Fruit fly (Drosophila melanogaster) whole organism, embryonic: ENCODE data around the gene CG5853.

ENCODE experiments used
- Abd-B ChIP-seq: fragments of 200-800 bp; sonication (Bioruptor generic); optimal IDR thresholded peaks from 2 replicates; lab custom pipeline; 2018; ENCODE audit warnings: missing biosample characterization, mild to moderate bottlenecking, missing genetic modification characterization, moderate library complexity
- Atf3 ChIP-seq: fragments of 200-800 bp; sonication (Bioruptor generic); optimal IDR thresholded peaks from 3 replicates; lab custom pipeline; 2016; ENCODE audit warnings: missing biosample characterization, missing genetic modification characterization
- CG11398 ChIP-seq: fragments of 200-800 bp; sonication (Bioruptor generic); optimal IDR thresholded peaks from 2 replicates; lab custom pipeline; 2016; ENCODE audit warnings: missing biosample characterization, missing genetic modification characterization
- CG1233 ChIP-seq: fragments of 200-800 bp; sonication (Bioruptor generic); optimal IDR thresholded peaks from 4 replicates; lab custom pipeline; 2018; ENCODE audit warnings: missing biosample characterization, mild to moderate bottlenecking, missing genetic modification characterization
- CG13775 ChIP-seq: fragments of 200-800 bp; sonication (Bioruptor generic); optimal IDR thresholded peaks from 3 replicates; lab custom pipeline; 2017; ENCODE audit warnings: missing biosample characterization, mild to moderate bottlenecking, missing genetic modification characterization
- CG14860 ChIP-seq: fragments of 200-800 bp; sonication (Bioruptor generic); IDR thresholded peaks from 3 replicates; pipeline ENCODE4 v1.3.6; 2022; ENCODE audit warnings: missing biosample characterization, missing genetic modification characterization; ENCODE audit not compliant: partially characterized antibody
- CG15696 ChIP-seq: fragments of 200-800 bp; sonication (Bioruptor generic); optimal IDR thresholded peaks from 2 replicates; lab custom pipeline; 2019; ENCODE audit warnings: missing biosample characterization, mild to moderate bottlenecking, missing genetic modification characterization, moderate library complexity
- CG16813 ChIP-seq: fragments of 200-800 bp; sonication (Bioruptor generic); IDR thresholded peaks from 3 replicates; pipeline ENCODE4 v1.3.6; 2022; ENCODE audit warnings: missing biosample characterization, missing genetic modification characterization; ENCODE audit not compliant: partially characterized antibody
- CG17612 ChIP-seq: fragments of 200-800 bp; sonication (Bioruptor generic); IDR thresholded peaks from 2 replicates; pipeline ENCODE4 v1.3.6; 2022; ENCODE audit warnings: missing biosample characterization, missing genetic modification characterization
- CG2678 ChIP-seq: fragments of 200-800 bp; sonication (Bioruptor generic); optimal IDR thresholded peaks from 3 replicates; lab custom pipeline; 2019; ENCODE audit warnings: missing biosample characterization, mild to moderate bottlenecking, missing genetic modification characterization, moderate library complexity
- CG34376 ChIP-seq: fragments of 200-800 bp; sonication (Bioruptor generic); optimal IDR thresholded peaks from 2 replicates; lab custom pipeline; 2018; ENCODE audit warnings: missing biosample characterization, mild to moderate bottlenecking, missing genetic modification characterization
- CG4404 ChIP-seq: fragments of 200-800 bp; sonication (Bioruptor generic); IDR thresholded peaks from 2 replicates; pipeline ENCODE4 v1.3.6; 2022; ENCODE audit warnings: missing biosample characterization, missing genetic modification characterization
- CG4854 ChIP-seq: fragments of 200-800 bp; sonication (Bioruptor generic); optimal IDR thresholded peaks from 2 replicates; lab custom pipeline; 2016; ENCODE audit warnings: missing biosample characterization, missing genetic modification characterization, inconsistent platforms
- CG6683 ChIP-seq: fragments of 200-800 bp; sonication (Bioruptor generic); optimal IDR thresholded peaks from 2 replicates; lab custom pipeline; 2017; ENCODE audit warnings: missing biosample characterization, mild to moderate bottlenecking, missing genetic modification characterization, missing genetic modification reagents
- CTCF ChIP-seq: fragments of 200-800 bp; sonication (Bioruptor generic); optimal IDR thresholded peaks from 2 replicates; lab custom pipeline; 2017; ENCODE audit warnings: missing biosample characterization, mild to moderate bottlenecking, missing genetic modification characterization, moderate library complexity
- Camta ChIP-seq: fragments of 200-800 bp; sonication (Bioruptor generic); optimal IDR thresholded peaks from 2 replicates; lab custom pipeline; 2016; ENCODE audit warnings: missing biosample characterization, missing genetic modification characterization
- CrebB ChIP-seq: fragments of 200-800 bp; sonication (Bioruptor generic); optimal IDR thresholded peaks from 3 replicates; lab custom pipeline; 2018; ENCODE audit warnings: missing biosample characterization, mild to moderate bottlenecking, missing genetic modification characterization
- Doc3 ChIP-seq: fragments of 200-800 bp; sonication (Bioruptor generic); IDR thresholded peaks from 3 replicates; pipeline ENCODE4 v1.3.6; 2022; ENCODE audit warnings: missing biosample characterization, missing genetic modification characterization; ENCODE audit not compliant: partially characterized antibody
- Drgx ChIP-seq: fragments of 200-800 bp; sonication (Bioruptor generic); IDR thresholded peaks from 2 replicates; pipeline ENCODE4 v1.3.6; 2022; ENCODE audit warnings: missing biosample characterization, missing genetic modification characterization
- Ets65A ChIP-seq: fragments of 200-800 bp; sonication (Bioruptor generic); peaks from one replicate; lab custom pipeline; 2016; ENCODE audit warnings: missing biosample characterization, missing genetic modification characterization
- Ets97D ChIP-seq: fragments of 200-800 bp; sonication (Bioruptor generic); optimal IDR thresholded peaks from 3 replicates; lab custom pipeline; 2016; ENCODE audit warnings: missing biosample characterization, missing genetic modification characterization
- Hr39 ChIP-seq: fragments of >200 bp; optimal IDR thresholded peaks from 2 replicates; lab custom pipeline; 2017
- Meics ChIP-seq: fragments of 200-800 bp; sonication (Bioruptor generic); optimal IDR thresholded peaks from 2 replicates; lab custom pipeline; 2017; ENCODE audit warnings: missing biosample characterization, mild to moderate bottlenecking, missing genetic modification characterization
- NFAT ChIP-seq: fragments of 200-800 bp; sonication (Bioruptor generic); IDR thresholded peaks from 2 replicates; pipeline ENCODE4 v1.3.6; 2022; ENCODE audit warnings: missing biosample characterization, missing genetic modification characterization
- Oaz ChIP-seq: fragments of 200-800 bp; sonication (Bioruptor generic); IDR thresholded peaks from 2 replicates; pipeline ENCODE4 v1.3.6; 2022; ENCODE audit warnings: missing biosample characterization, missing genetic modification characterization
- PHDP ChIP-seq: fragments of 200-800 bp; sonication (Bioruptor generic); optimal IDR thresholded peaks from 3 replicates; lab custom pipeline; 2018; ENCODE audit warnings: missing biosample characterization, mild to moderate bottlenecking, missing genetic modification characterization, moderate library complexity
- Six4 ChIP-seq: fragments of 200-800 bp; sonication (Bioruptor generic); optimal IDR thresholded peaks from 2 replicates; lab custom pipeline; 2016; ENCODE audit warnings: missing biosample characterization, missing genetic modification characterization
- TFAM ChIP-seq: fragments of 200-800 bp; sonication (Bioruptor generic); optimal IDR thresholded peaks from 2 replicates; lab custom pipeline; 2017; ENCODE audit warnings: missing biosample characterization, missing genetic modification characterization, inconsistent platforms
- Trl ChIP-seq, 3 experiments: fragments of >200 bp in 2 of 3; fragments of 200-800 bp in 1 of 3; sonication (Bioruptor generic) in 1 of 3; optimal IDR thresholded peaks; 2 replicates in 1 of 3; 3 replicates in 2 of 3; lab custom pipeline; 2016 to 2017; ENCODE audit warnings: missing biosample characterization in 1 of 3, missing genetic modification characterization in 1 of 3
- ab ChIP-seq: fragments of 200-800 bp; sonication (Bioruptor generic); optimal IDR thresholded peaks from 2 replicates; lab custom pipeline; 2016; ENCODE audit warnings: missing biosample characterization, missing genetic modification characterization
- btn ChIP-seq: fragments of 200-800 bp; sonication (Bioruptor generic); optimal IDR thresholded peaks from 2 replicates; lab custom pipeline; 2016; ENCODE audit warnings: missing biosample characterization, missing genetic modification characterization
- chm ChIP-seq: fragments of 200-800 bp; sonication (Bioruptor generic); IDR thresholded peaks from 2 replicates; pipeline ENCODE4 v1.3.6; 2022; ENCODE audit warnings: missing biosample characterization, missing genetic modification characterization
- cwo ChIP-seq: fragments of 200-800 bp; sonication (Bioruptor generic); optimal IDR thresholded peaks from 3 replicates; lab custom pipeline; 2017; ENCODE audit warnings: missing biosample characterization, missing genetic modification characterization, mild to moderate bottlenecking, moderate library complexity, missing genetic modification reagents
- gro ChIP-seq: fragments of 200-800 bp; sonication (Bioruptor generic); optimal IDR thresholded peaks from 2 replicates; lab custom pipeline; 2016; ENCODE audit warnings: missing biosample characterization, missing genetic modification characterization
- hkb ChIP-seq, 2 experiments: fragments of 200-800 bp in 1 of 2; fragments of >200 bp in 1 of 2; sonication (Bioruptor generic) in 1 of 2; IDR thresholded peaks in 1 of 2; optimal IDR thresholded peaks in 1 of 2; 2 replicates each; pipeline versions ENCODE4 v1.3.6 to Lab custom; 2017 to 2022; ENCODE audit warnings: missing biosample characterization in 1 of 2, missing genetic modification characterization in 1 of 2
- lbe ChIP-seq: fragments of 200-800 bp; sonication (Bioruptor generic); optimal IDR thresholded peaks from 2 replicates; lab custom pipeline; 2016; ENCODE audit warnings: missing biosample characterization, mild to moderate bottlenecking, missing genetic modification characterization
- luna ChIP-seq: fragments of 200-800 bp; sonication (Bioruptor generic); optimal IDR thresholded peaks from 2 replicates; lab custom pipeline; 2016; ENCODE audit warnings: missing biosample characterization, missing genetic modification characterization
- p53 ChIP-seq: fragments of 200-800 bp; sonication (Bioruptor generic); optimal IDR thresholded peaks from 2 replicates; lab custom pipeline; 2016; ENCODE audit warnings: missing biosample characterization, missing genetic modification characterization
- pfk ChIP-seq: fragments of 200-800 bp; sonication (Bioruptor generic); optimal IDR thresholded peaks from 2 replicates; lab custom pipeline; 2018; ENCODE audit warnings: missing biosample characterization, mild to moderate bottlenecking, missing genetic modification characterization, moderate library complexity
- ro ChIP-seq: fragments of 200-800 bp; sonication (Bioruptor generic); IDR thresholded peaks from 2 replicates; pipeline ENCODE4 v1.3.6; 2022; ENCODE audit warnings: missing biosample characterization, missing genetic modification characterization
- row ChIP-seq: fragments of 200-800 bp; sonication (Bioruptor generic); IDR thresholded peaks from 3 replicates; pipeline ENCODE4 v1.3.6; 2022; ENCODE audit warnings: missing biosample characterization, missing genetic modification characterization
- schlank ChIP-seq: fragments of 200-800 bp; sonication (Bioruptor generic); optimal IDR thresholded peaks from 2 replicates; lab custom pipeline; 2018; ENCODE audit warnings: missing biosample characterization, mild to moderate bottlenecking, missing genetic modification characterization
- seq ChIP-seq: fragments of 200-800 bp; sonication (Bioruptor generic); IDR thresholded peaks from 2 replicates; pipeline ENCODE4 v1.3.6; 2022; ENCODE audit warnings: missing biosample characterization, missing genetic modification characterization
- sob ChIP-seq: fragments of 200-800 bp; sonication (Bioruptor generic); IDR thresholded peaks from 2 replicates; pipeline ENCODE4 v1.3.6; 2022; ENCODE audit warnings: missing biosample characterization, missing genetic modification characterization
- stc ChIP-seq: fragments of 200-800 bp; sonication (Bioruptor generic); IDR thresholded peaks from 2 replicates; pipeline ENCODE4 v1.3.6; 2022; ENCODE audit warnings: missing biosample characterization, missing genetic modification characterization
- stwl ChIP-seq: fragments of 200-800 bp; sonication (Bioruptor generic); optimal IDR thresholded peaks from 3 replicates; lab custom pipeline; 2018; ENCODE audit warnings: missing biosample characterization, mild to moderate bottlenecking, missing genetic modification characterization, moderate library complexity
- tio ChIP-seq: fragments of 200-800 bp; sonication (Bioruptor generic); optimal IDR thresholded peaks from 2 replicates; lab custom pipeline; 2017; ENCODE audit warnings: missing biosample characterization, missing genetic modification characterization, inconsistent platforms

The CG5853 gene

DNA sequence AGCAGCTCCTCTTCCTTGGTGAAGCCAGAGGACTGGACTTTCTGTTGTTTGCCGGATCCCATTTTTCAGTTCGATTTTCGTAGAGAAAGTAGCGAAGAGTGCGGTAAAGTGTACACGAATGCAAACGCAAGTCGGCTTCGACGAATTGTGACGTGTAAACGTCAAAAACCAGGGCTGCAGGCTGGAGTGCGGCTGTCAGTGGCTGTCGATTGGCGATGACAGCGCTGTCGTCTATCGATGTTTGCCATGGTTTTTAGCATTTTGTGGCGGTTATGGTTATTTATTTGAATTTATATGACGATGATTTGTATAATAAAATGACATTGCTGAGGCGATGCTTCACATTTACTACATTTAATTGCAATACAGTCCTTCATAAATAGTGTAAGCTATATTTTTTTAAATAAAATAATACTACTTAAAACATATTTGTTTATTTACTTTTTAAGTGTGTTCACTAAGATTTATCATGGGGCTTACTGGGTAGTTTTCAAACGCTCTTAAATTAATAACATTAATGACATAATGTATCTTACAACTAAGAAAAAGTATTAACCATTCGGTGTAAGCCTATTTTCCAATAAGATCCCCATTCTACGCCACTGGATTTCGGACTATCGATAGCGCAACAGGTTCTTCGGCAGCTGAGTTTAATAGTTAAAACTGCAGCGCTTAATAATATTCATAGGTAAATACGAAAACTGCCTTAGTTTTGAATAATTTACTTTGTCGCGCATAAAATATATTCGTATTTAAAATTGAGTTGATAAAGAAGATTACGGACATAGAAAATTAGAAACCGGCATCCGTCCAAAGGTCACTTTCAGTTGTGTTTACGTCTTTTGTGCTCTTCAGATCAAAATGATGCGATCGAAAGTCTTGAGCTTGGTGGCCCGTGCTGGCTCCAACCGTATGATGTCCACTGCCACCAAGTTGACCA, 29.2 kb downstream of the CG5853 start, which contains the start of the genes CG5885 and CG4598 (continued):
- TF ChIP-seq hkb (optimal IDR thresholded peaks at IDR 0.05; lab: Kevin White, UChicago) (no peak), hkb (GFP tag; IDR thresholded peaks at IDR 0.05; lab: Robert Waterston, UW) (peak; percentile 84), CrebB (tag; lab: Kevin White, UChicago) (peak; percentile 59), PHDP (tag; lab: Kevin White, UChicago) (peak; percentile 65), ab (GFP tag; lab: Kevin White, UChicago) (no peak), NFAT (peak; percentile 50), CG34376 (GFP tag; lab: Kevin White, UChicago) (peak; percentile 3), CG14860 (GFP tag; lab: Robert Waterston, UW) (peak; percentile 68), Hr39 (lab: Kevin White, UChicago) (no peak), CG4854 (GFP tag; lab: Kevin White, UChicago) (no peak), CG13775 (GFP tag; lab: Kevin White, UChicago) (peak; percentile 72), CG1233 (peak; percentile 0), row (GFP tag; lab: Robert Waterston, UW) (peak; percentile 81), seq (GFP tag; lab: Robert Waterston, UW) (no peak), pfk (GFP tag; lab: Kevin White, UChicago) (no peak), Doc3 (peak; percentile 59; the same call in 2 of the 3 replicates), Atf3 (GFP tag; lab: Kevin White, UChicago) (peak; percentile 27), CG16813 (GFP tag; lab: Robert Waterston, UW) (peak; percentile 83), Six4 (no peak), btn (no peak), CG4404 (GFP tag; lab: Robert Waterston, UW) (no peak), CG2678 (peak; percentile 76), CG6683 (GFP tag; lab: Kevin White, UChicago) (no peak), sob (GFP tag; lab: Robert Waterston, UW) (peak; percentile 47; the same call in 1 of the 2 replicates), cwo (GFP tag; lab: Kevin White, UChicago) (peak; percentile 15), CG17612 (GFP tag; lab: Robert Waterston, UW) (no peak)

DNA sequence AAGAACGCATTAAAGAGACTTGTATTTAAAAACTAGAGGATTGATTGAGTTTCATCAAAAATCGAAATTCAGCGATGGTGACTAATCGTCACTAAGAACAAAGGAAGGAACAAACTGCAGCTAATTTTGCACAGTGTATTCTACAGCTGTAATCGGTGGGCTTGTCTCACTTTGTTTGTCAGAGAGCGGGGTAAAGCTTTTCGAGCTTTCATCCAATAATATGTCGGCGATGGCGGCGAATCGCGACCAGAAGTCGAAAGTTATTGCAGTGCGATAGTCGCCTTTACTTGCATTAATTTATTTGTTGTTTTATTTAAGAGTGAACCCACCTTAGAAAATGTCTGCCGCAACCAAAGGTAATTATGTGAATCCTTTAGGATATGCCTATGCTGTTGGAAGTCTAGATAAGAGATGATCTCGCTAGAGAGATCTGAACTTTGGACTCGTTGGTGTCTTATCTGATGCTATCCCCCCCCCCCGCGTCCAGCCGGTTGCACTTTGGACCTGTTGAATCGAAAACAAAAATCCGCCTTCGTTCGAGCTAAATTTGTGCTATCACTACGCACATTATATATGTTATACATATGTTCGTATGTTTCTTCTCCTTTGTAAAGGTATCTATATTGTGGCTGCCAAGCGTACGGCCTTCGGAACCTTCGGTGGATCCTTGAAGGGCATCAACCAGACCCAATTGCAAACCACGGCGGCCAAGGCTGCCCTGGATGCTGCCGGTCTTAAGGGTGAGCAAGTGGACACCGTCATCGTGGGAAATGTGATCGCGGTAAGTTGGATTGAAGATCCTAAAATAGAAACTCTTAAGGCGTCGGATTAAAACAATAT, 32.2 kb downstream of the CG5853 start, which contains the start of gene yip2:
yip2 (plus strand) TSS at position 243 of the 840 bp plus-strand sequence.
- TF ChIP-seq CG34376 (GFP tag; lab: Kevin White, UChicago) = peak; percentile 96
- no peak for TF ChIP-seq Abd-B (GFP tag; lab: Kevin White, UChicago)
- TF ChIP-seq stwl (tag; lab: Kevin White, UChicago) = no peak
- peak; percentile 61 for TF ChIP-seq CG11398
- TF ChIP-seq luna = no peak
- no peak for TF ChIP-seq ro (GFP tag; lab: Robert Waterston, UW)
- TF ChIP-seq schlank (tag; lab: Kevin White, UChicago) = peak; percentile 21
- peak; percentile 95 for TF ChIP-seq Drgx (GFP tag; lab: Robert Waterston, UW)
- TF ChIP-seq Camta (GFP tag; lab: Kevin White, UChicago) = no peak
- TF ChIP-seq CTCF (GFP tag; lab: Kevin White, UChicago) = peak; percentile 68
- peak; percentile 75 for TF ChIP-seq lbe
- 0 out of 2 replicates have a peak, but pooled peaks have one; percentile 12 for TF ChIP-seq Oaz (GFP tag; lab: Robert Waterston, UW)
- peak; percentile 8 for TF ChIP-seq gro (GFP tag; lab: Kevin White, UChicago)
- TF ChIP-seq Trl (optimal IDR thresholded peaks at IDR 0.05; lab: Kevin White, UChicago) = peak in 1 of 2 experiments; percentile 18
- TF ChIP-seq Trl (GFP tag; optimal IDR thresholded peaks at IDR 0.05; lab: Kevin White, UChicago) = peak; percentile 59
- no peak for TF ChIP-seq CG15696 (tag; lab: Kevin White, UChicago)
- peak; percentile 64; the same call in 1 of the 2 replicates for TF ChIP-seq chm
- peak; percentile 15 for TF ChIP-seq Ets97D (GFP tag; lab: Kevin White, UChicago)
- TF ChIP-seq p53 (GFP tag; lab: Kevin White, UChicago) = no peak
- TF ChIP-seq TFAM (GFP tag; lab: Kevin White, UChicago) = no peak
- peak; percentile 64 for TF ChIP-seq stc
- peak; percentile 26 for TF ChIP-seq Ets65A (GFP tag; lab: Kevin White, UChicago)
- no peak for TF ChIP-seq tio
- peak; percentile 70 for TF ChIP-seq Meics (GFP tag; lab: Kevin White, UChicago)
